Fruit fly (Drosophila melanogaster): ENCODE measurements around the gene CG16904.

- no peak for TF ChIP-seq h (optimal IDR thresholded peaks at IDR 0.05)
- no peak for TF ChIP-seq Sin3A (optimal IDR thresholded peaks at IDR 0.05)
- TF ChIP-seq psq (optimal IDR thresholded peaks at IDR 0.05) = no peak
- TF ChIP-seq insv (optimal IDR thresholded peaks at IDR 0.05) = no peak
Measured at dm6 chr3R:9819777-9820176, 3.0 kb upstream of the CG16904 start, which contains the start of gene CG9458.
